Worm (Caenorhabditis elegans): ENCODE data around the gene C31H1.5.

DNA sequence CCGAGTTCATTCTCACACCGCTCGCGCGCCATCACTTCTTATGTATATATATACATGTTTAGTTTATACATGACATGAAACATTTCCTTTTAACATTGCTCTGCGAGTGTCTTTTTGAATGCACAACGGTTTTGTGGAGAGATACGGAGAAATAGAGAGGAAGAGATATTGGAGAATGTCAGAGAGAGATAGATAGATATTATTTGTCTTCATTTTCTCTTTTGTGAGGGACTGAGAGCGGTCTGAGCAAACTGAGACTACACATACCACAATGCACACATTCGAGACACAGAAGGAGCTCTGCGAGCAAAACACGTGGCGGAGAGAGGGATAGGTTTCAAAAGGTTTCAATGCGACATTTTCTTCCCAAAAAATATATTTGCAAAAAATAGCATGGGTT lies 43.3 kb downstream of the C31H1.5 start:
- no peak for TF ChIP-seq egl-27 (tag; optimal IDR thresholded peaks at IDR 0.05)
- TF ChIP-seq lin-39 (tag; optimal IDR thresholded peaks at IDR 0.05): peak; percentile 7
- no peak for TF ChIP-seq nhr-77 (tag; optimal IDR thresholded peaks at IDR 0.05)
- no peak for TF ChIP-seq nhr-28 (tag; optimal IDR thresholded peaks at IDR 0.05)
- no peak for TF ChIP-seq fkh-10 (GFP tag; optimal IDR thresholded peaks at IDR 0.05)
- no peak for TF ChIP-seq nhr-11 (tag; optimal IDR thresholded peaks at IDR 0.05)
- TF ChIP-seq snpc-4 (tag; optimal IDR thresholded peaks at IDR 0.05): no peak
- no peak for TF ChIP-seq nhr-23 (tag; optimal IDR thresholded peaks at IDR 0.05)
- TF ChIP-seq mdl-1 (tag; optimal IDR thresholded peaks at IDR 0.05): no peak
- TF ChIP-seq unc-62 (GFP tag; optimal IDR thresholded peaks at IDR 0.05): no peak
- TF ChIP-seq elt-1 (tag; optimal IDR thresholded peaks at IDR 0.05): no peak
- no peak for TF ChIP-seq ceh-9 (tag; optimal IDR thresholded peaks at IDR 0.05)
- no peak for TF ChIP-seq ztf-11 (tag; optimal IDR thresholded peaks at IDR 0.05)
- no peak for TF ChIP-seq fkh-2 (tag; optimal IDR thresholded peaks at IDR 0.05)
